Fruit fly (Drosophila melanogaster) whole organism, pupa: ENCODE measurements around the gene PAN3.

Experiments used
- CG10348 ChIP-seq: fragments of 200-800 bp; sonication (Bioruptor generic); IDR thresholded peaks from 2 replicates; pipeline ENCODE4 v1.3.6; 2022; ENCODE audit warnings: missing biosample characterization, missing genetic modification characterization
- CG12605 ChIP-seq: fragments of 200-800 bp; sonication (Bioruptor generic); IDR thresholded peaks from 2 replicates; pipeline ENCODE4 v1.3.6; 2022; ENCODE audit warnings: missing biosample characterization, missing genetic modification characterization
- CG13204 ChIP-seq: fragments of 200-800 bp; sonication (Bioruptor generic); optimal IDR thresholded peaks from 2 replicates; lab custom pipeline; 2018; ENCODE audit warnings: missing biosample characterization, mild to moderate bottlenecking, missing genetic modification characterization, moderate library complexity
- CG14655 ChIP-seq: fragments of 200-800 bp; sonication (Bioruptor generic); optimal IDR thresholded peaks from 3 replicates; lab custom pipeline; 2017; ENCODE audit warnings: mild to moderate bottlenecking, missing biosample characterization, missing genetic modification reagents, missing genetic modification characterization
- CG15710 ChIP-seq: fragments of 200-800 bp; sonication (Bioruptor generic); optimal IDR thresholded peaks from 2 replicates; lab custom pipeline; 2018; ENCODE audit warnings: missing biosample characterization, mild to moderate bottlenecking, missing genetic modification characterization, moderate library complexity
- CG17806 ChIP-seq: fragments of 200-800 bp; sonication (Bioruptor generic); optimal IDR thresholded peaks from 2 replicates; lab custom pipeline; 2018; ENCODE audit warnings: missing biosample characterization, mild to moderate bottlenecking, missing genetic modification characterization, moderate library complexity
- CG32121 ChIP-seq: fragments of 200-800 bp; sonication (Bioruptor generic); IDR thresholded peaks from 2 replicates; pipeline ENCODE4 v1.3.6; 2022; ENCODE audit warnings: missing biosample characterization, missing genetic modification characterization
- CG34367 ChIP-seq: fragments of 200-800 bp; sonication (Bioruptor generic); optimal IDR thresholded peaks from 2 replicates; lab custom pipeline; 2018; ENCODE audit warnings: missing biosample characterization, mild to moderate bottlenecking, missing genetic modification characterization
- CG4496 ChIP-seq: fragments of 200-800 bp; sonication (Bioruptor generic); IDR thresholded peaks from 3 replicates; pipeline ENCODE4 v1.3.6; 2022; ENCODE audit warnings: missing biosample characterization, missing genetic modification characterization
- CG8159 ChIP-seq: fragments of 200-800 bp; sonication (Bioruptor generic); optimal IDR thresholded peaks from 3 replicates; lab custom pipeline; 2018; ENCODE audit warnings: missing biosample characterization, mild to moderate bottlenecking, missing genetic modification characterization, moderate library complexity
- CG8301 ChIP-seq: fragments of 200-800 bp; sonication (Bioruptor generic); optimal IDR thresholded peaks from 2 replicates; lab custom pipeline; 2018; ENCODE audit warnings: missing biosample characterization, mild to moderate bottlenecking, missing genetic modification characterization
- CG9948 ChIP-seq: fragments of 200-800 bp; sonication (Bioruptor generic); optimal IDR thresholded peaks from 2 replicates; lab custom pipeline; 2018; ENCODE audit warnings: missing biosample characterization, mild to moderate bottlenecking, missing genetic modification characterization, moderate library complexity
- D1 ChIP-seq: fragments of 200-800 bp; sonication (Bioruptor generic); optimal IDR thresholded peaks from 2 replicates; lab custom pipeline; 2018; ENCODE audit warnings: missing biosample characterization, mild to moderate bottlenecking, missing genetic modification characterization, moderate library complexity
- EcR ChIP-seq: fragments of 200-800 bp; sonication (Bioruptor generic); optimal IDR thresholded peaks from 3 replicates; lab custom pipeline; 2019; ENCODE audit warnings: missing biosample characterization, missing genetic modification characterization, mild to moderate bottlenecking, moderate library complexity, missing genetic modification reagents
- Ets98B ChIP-seq: fragments of 200-800 bp; sonication (Bioruptor generic); IDR thresholded peaks from 2 replicates; pipeline ENCODE4 v1.3.6; 2022; ENCODE audit warnings: missing biosample characterization, missing genetic modification characterization
- Pif1A ChIP-seq: fragments of 200-800 bp; sonication (Bioruptor generic); optimal IDR thresholded peaks from 3 replicates; lab custom pipeline; 2016; ENCODE audit warnings: missing biosample characterization, missing genetic modification characterization
- Pif1B ChIP-seq: fragments of 200-800 bp; sonication (Bioruptor generic); optimal IDR thresholded peaks from 3 replicates; lab custom pipeline; 2016; ENCODE audit warnings: missing biosample characterization, missing genetic modification characterization
- Snoo ChIP-seq: fragments of 200-800 bp; sonication (Bioruptor generic); optimal IDR thresholded peaks from 3 replicates; lab custom pipeline; 2017; ENCODE audit warnings: missing biosample characterization, mild to moderate bottlenecking, missing genetic modification characterization, inconsistent platforms
- fd96Ca ChIP-seq: fragments of 200-800 bp; sonication (Bioruptor generic); IDR thresholded peaks from 3 replicates; pipeline ENCODE4 v1.3.6; 2022; ENCODE audit warnings: missing biosample characterization, missing genetic modification characterization
- gl ChIP-seq: fragments of 200-800 bp; sonication (Bioruptor generic); optimal IDR thresholded peaks from 2 replicates; lab custom pipeline; 2018; ENCODE audit warnings: missing biosample characterization, mild to moderate bottlenecking, missing genetic modification characterization
- rn ChIP-seq: fragments of 200-800 bp; sonication (Bioruptor generic); IDR thresholded peaks from 2 replicates; pipeline ENCODE4 v1.3.6; 2022; ENCODE audit warnings: missing biosample characterization, missing genetic modification characterization

The PAN3 gene

dm6 chr3L:3054099-3054498 lies 16.8 kb upstream of the PAN3 start:
- TF ChIP-seq Snoo, result no peak
- no peak for TF ChIP-seq CG10348 (GFP tag; lab: Robert Waterston, UW)
- TF ChIP-seq Pif1B (GFP tag; lab: Kevin White, UChicago), result no peak
- TF ChIP-seq Ets98B (GFP tag; lab: Robert Waterston, UW), result no peak
- TF ChIP-seq gl (tag; lab: Kevin White, UChicago), result no peak
- TF ChIP-seq EcR, result no peak
- TF ChIP-seq CG8159, result no peak
- no peak for TF ChIP-seq CG12605 (GFP tag; lab: Robert Waterston, UW)
- no peak for TF ChIP-seq CG13204 (GFP tag; lab: Kevin White, UChicago)
- no peak for TF ChIP-seq CG8301 (tag; lab: Kevin White, UChicago)
- no peak for TF ChIP-seq CG4496 (GFP tag; lab: Robert Waterston, UW)
- no peak for TF ChIP-seq CG15710 (tag; lab: Kevin White, UChicago)
- TF ChIP-seq CG9948 (tag; lab: Kevin White, UChicago), result no peak
- no peak for TF ChIP-seq CG17806 (tag; lab: Kevin White, UChicago)
- no peak for TF ChIP-seq Pif1A (GFP tag; lab: Kevin White, UChicago)
- TF ChIP-seq rn, result no peak
- no peak for TF ChIP-seq fd96Ca (GFP tag; lab: Robert Waterston, UW)
- no peak for TF ChIP-seq CG14655 (GFP tag; lab: Kevin White, UChicago)
- no peak for TF ChIP-seq D1 (tag; lab: Kevin White, UChicago)

- TF ChIP-seq CG17806 (tag; lab: Kevin White, UChicago) (no peak), Ets98B (GFP tag; lab: Robert Waterston, UW) (no peak), CG12605 (GFP tag; lab: Robert Waterston, UW) (no peak), Snoo (no peak), EcR (no peak), CG8301 (tag; lab: Kevin White, UChicago) (no peak), fd96Ca (GFP tag; lab: Robert Waterston, UW) (no peak), gl (tag; lab: Kevin White, UChicago) (no peak), CG9948 (tag; lab: Kevin White, UChicago) (no peak), CG13204 (GFP tag; lab: Kevin White, UChicago) (no peak), Pif1A (GFP tag; lab: Kevin White, UChicago) (no peak), CG8159 (no peak), CG34367 (tag; lab: Kevin White, UChicago) (no peak), CG10348 (GFP tag; lab: Robert Waterston, UW) (no peak), D1 (tag; lab: Kevin White, UChicago) (no peak), CG32121 (GFP tag; lab: Robert Waterston, UW) (no peak), Pif1B (GFP tag; lab: Kevin White, UChicago) (no peak)
Measured at dm6 chr3L:3054851-3055250, 16.1 kb upstream of the PAN3 start, which contains the start of gene CG16753. CG16753 (plus strand) TSS chr3L:3055079.

DNA sequence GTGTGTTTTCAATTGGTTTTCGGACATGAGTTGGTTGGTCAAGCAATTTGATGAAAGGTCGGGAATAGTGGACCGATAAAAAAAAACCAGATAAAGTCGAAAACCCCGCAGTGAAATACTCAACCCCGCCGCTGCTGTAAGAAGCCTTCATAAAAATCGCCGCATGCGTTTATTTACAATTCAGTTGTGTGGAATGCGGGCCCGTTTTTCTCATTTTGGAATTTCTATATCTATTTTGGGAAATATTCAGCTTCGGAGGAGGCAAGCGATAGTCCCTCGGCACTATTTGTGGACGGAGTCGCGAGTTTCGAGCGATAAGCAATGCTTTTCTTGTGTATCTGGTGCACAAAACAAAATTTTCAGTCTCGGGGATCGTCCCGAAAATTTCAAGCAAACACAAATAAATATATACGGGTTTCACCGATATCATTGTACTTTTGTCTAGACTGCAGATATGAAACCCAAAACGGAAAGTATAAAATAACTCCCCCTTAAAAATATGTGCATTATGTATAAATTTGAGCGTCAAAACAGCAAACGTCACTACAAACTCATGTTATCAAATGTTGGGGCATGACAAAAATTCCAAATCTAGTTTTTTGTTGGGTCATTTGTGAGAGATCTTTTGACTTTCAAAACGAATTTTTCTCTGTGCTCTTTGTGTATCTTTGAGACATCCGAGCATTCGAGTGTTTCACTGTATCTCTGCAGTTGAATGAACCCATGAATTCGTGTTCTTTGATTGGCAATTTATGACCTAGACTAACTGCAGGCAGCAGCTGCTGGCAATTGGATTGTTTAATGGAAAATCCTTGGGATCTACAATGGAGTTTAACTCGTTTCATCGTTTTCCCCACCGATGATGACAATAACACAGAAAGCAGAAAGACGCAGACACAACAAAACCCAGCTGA lies 11.7 kb upstream of the PAN3 start:
- TF ChIP-seq CG8301 (tag; lab: Kevin White, UChicago), result peak; percentile 44
- peak; percentile 16 for TF ChIP-seq CG8159
- TF ChIP-seq CG15710 (tag; lab: Kevin White, UChicago), result no peak
- peak; percentile 10 for TF ChIP-seq CG9948 (tag; lab: Kevin White, UChicago)

- TF ChIP-seq rn (peak; percentile 100), CG4496 (GFP tag; lab: Robert Waterston, UW) (peak; percentile 100), CG8159 (peak; percentile 99), CG17806 (tag; lab: Kevin White, UChicago) (peak; percentile 99), Pif1A (GFP tag; lab: Kevin White, UChicago) (peak; percentile 100), Snoo (peak; percentile 100), CG13204 (GFP tag; lab: Kevin White, UChicago) (peak; percentile 94), CG8301 (tag; lab: Kevin White, UChicago) (peak; percentile 99), Ets98B (GFP tag; lab: Robert Waterston, UW) (peak; percentile 100), CG9948 (tag; lab: Kevin White, UChicago) (peak; percentile 98), CG34367 (tag; lab: Kevin White, UChicago) (peak; percentile 99), Pif1B (GFP tag; lab: Kevin White, UChicago) (peak; percentile 99), EcR (peak; percentile 87), D1 (tag; lab: Kevin White, UChicago) (peak; percentile 83), gl (tag; lab: Kevin White, UChicago) (peak; percentile 97), CG14655 (GFP tag; lab: Kevin White, UChicago) (peak; percentile 99), CG15710 (tag; lab: Kevin White, UChicago) (peak; percentile 99), fd96Ca (GFP tag; lab: Robert Waterston, UW) (peak; percentile 100), CG10348 (GFP tag; lab: Robert Waterston, UW) (peak; percentile 100), CG12605 (GFP tag; lab: Robert Waterston, UW) (peak; percentile 99), CG32121 (GFP tag; lab: Robert Waterston, UW) (peak; percentile 100)
Measured at dm6 chr3L:3060054-3060979, 10.6 kb upstream of the PAN3 start.
